Worm (Caenorhabditis elegans) whole organism, young adult: ENCODE data around the gene nhr-178.

Source experiments
- D2030.7 ChIP-seq: fragments of 200-800 bp; sonication (Bioruptor generic); IDR thresholded peaks from 2 replicates; pipeline ENCODE4 v1.3.6; 2022; ENCODE audit warnings: missing genetic modification reagents, missing genetic modification characterization, missing compliant biosample characterization
- F10E7.11 ChIP-seq: sonication (generic microtip); optimal IDR thresholded peaks from 2 replicates; lab custom pipeline; 2017; ENCODE audit warnings: mild to moderate bottlenecking, missing genetic modification characterization, moderate library complexity, missing compliant biosample characterization
- F37B4.10 ChIP-seq: fragments of 200-800 bp; sonication (Bioruptor generic); IDR thresholded peaks from 2 replicates; pipeline ENCODE4 v1.3.6; 2022; ENCODE audit warnings: missing genetic modification characterization, missing compliant biosample characterization
- Y67H2A.10 ChIP-seq: fragments of 200-800 bp; sonication (Bioruptor generic); conservative IDR thresholded peaks from 2 replicates; pipeline ENCODE4 v1.3.6; 2022; ENCODE audit warnings: missing genetic modification reagents, missing genetic modification characterization, missing compliant biosample characterization
- akir-1 ChIP-seq: fragments of 200-800 bp; sonication (Bioruptor generic); optimal IDR thresholded peaks from 2 replicates; lab custom pipeline; 2018; ENCODE audit warnings: mild to moderate bottlenecking, missing genetic modification characterization, moderate library complexity, missing compliant biosample characterization
- aptf-2 ChIP-seq: fragments of 200-800 bp; sonication (Bioruptor generic); conservative IDR thresholded peaks from 2 replicates; pipeline ENCODE4 v1.3.6; 2022; ENCODE audit warnings: missing genetic modification reagents, missing genetic modification characterization, missing compliant biosample characterization
- aptf-3 ChIP-seq: fragments of 200-800 bp; sonication (Bioruptor generic); IDR thresholded peaks from 2 replicates; pipeline ENCODE4 v1.3.6; 2022; ENCODE audit warnings: missing genetic modification characterization, missing compliant biosample characterization
- atf-7 ChIP-seq: sonication (generic microtip); optimal IDR thresholded peaks from 2 replicates; lab custom pipeline; 2017; ENCODE audit warnings: mild to moderate bottlenecking, missing genetic modification characterization, missing compliant biosample characterization
- attf-6 ChIP-seq: fragments of 200-800 bp; sonication (Bioruptor generic); IDR thresholded peaks from 2 replicates; pipeline ENCODE4 v1.3.6; 2022; ENCODE audit warnings: missing genetic modification reagents, missing genetic modification characterization, missing compliant biosample characterization
- ccch-3 ChIP-seq: fragments of 200-800 bp; sonication (Bioruptor generic); optimal IDR thresholded peaks from 2 replicates; lab custom pipeline; 2018; ENCODE audit warnings: mild to moderate bottlenecking, missing genetic modification characterization, missing compliant biosample characterization
- ceh-27 ChIP-seq: fragments of 200-800 bp; sonication (Bioruptor generic); optimal IDR thresholded peaks from 2 replicates; lab custom pipeline; 2018; ENCODE audit warnings: mild to moderate bottlenecking, missing genetic modification characterization, moderate library complexity, missing compliant biosample characterization
- ceh-58 ChIP-seq: fragments of 200-800 bp; sonication (Bioruptor generic); IDR thresholded peaks from 2 replicates; pipeline ENCODE4 v1.3.6; 2022; ENCODE audit warnings: missing genetic modification characterization, missing compliant biosample characterization
- ceh-79 ChIP-seq: sonication (generic microtip); optimal IDR thresholded peaks from 2 replicates; lab custom pipeline; 2017; ENCODE audit warnings: mild to moderate bottlenecking, missing genetic modification characterization, missing compliant biosample characterization
- efl-1 ChIP-seq: fragments of 150-350 bp; optimal IDR thresholded peaks from 2 replicates; lab custom pipeline; 2014; ENCODE audit warnings: missing biosample characterization, missing genetic modification reagents, missing genetic modification characterization
- egl-44 ChIP-seq: fragments of 200-800 bp; sonication (Bioruptor generic); IDR thresholded peaks from 2 replicates; pipeline ENCODE4 v1.3.6; 2022; ENCODE audit warnings: missing genetic modification reagents, missing genetic modification characterization, missing compliant biosample characterization
- egrh-3 ChIP-seq: fragments of 200-800 bp; sonication (Bioruptor generic); IDR thresholded peaks from 2 replicates; pipeline ENCODE4 v1.3.6; 2022; ENCODE audit warnings: missing genetic modification reagents, missing genetic modification characterization, missing compliant biosample characterization
- hmg-1.2 ChIP-seq: fragments of 200-800 bp; sonication (Bioruptor generic); IDR thresholded peaks from 2 replicates; pipeline ENCODE4 v1.3.6; 2022; ENCODE audit warnings: missing genetic modification reagents, missing genetic modification characterization, missing compliant biosample characterization
- let-526 ChIP-seq: fragments of 200-800 bp; sonication (Bioruptor generic); IDR thresholded peaks from 2 replicates; pipeline ENCODE4 v1.3.6; 2022; ENCODE audit warnings: missing genetic modification reagents, missing genetic modification characterization, missing compliant biosample characterization
- lin-26 ChIP-seq: fragments of 200-800 bp; sonication (Bioruptor generic); IDR thresholded peaks from 2 replicates; pipeline ENCODE4 v1.3.6; 2022; ENCODE audit warnings: missing genetic modification reagents, missing genetic modification characterization, missing compliant biosample characterization
- lsl-1 ChIP-seq: fragments of 200-800 bp; sonication (Bioruptor generic); optimal IDR thresholded peaks from 2 replicates; lab custom pipeline; 2018; ENCODE audit warnings: mild to moderate bottlenecking, missing genetic modification characterization, moderate library complexity, missing compliant biosample characterization
- madf-3 ChIP-seq: fragments of 200-800 bp; sonication (Bioruptor generic); IDR thresholded peaks from 2 replicates; pipeline ENCODE4 v1.3.6; 2022; ENCODE audit warnings: missing genetic modification reagents, missing genetic modification characterization, missing compliant biosample characterization
- mel-28 ChIP-seq: sonication (generic microtip); optimal IDR thresholded peaks from 2 replicates; lab custom pipeline; 2016; ENCODE audit warnings: borderline replicate concordance, mild to moderate bottlenecking, missing genetic modification characterization, missing compliant biosample characterization
- nhr-27 ChIP-seq: fragments of 200-800 bp; sonication (Bioruptor generic); optimal IDR thresholded peaks from 2 replicates; lab custom pipeline; 2018; ENCODE audit warnings: mild to moderate bottlenecking, missing genetic modification characterization, moderate library complexity, missing compliant biosample characterization
- pha-4 ChIP-seq: fragments of 150-350 bp; sonication (generic microtip); optimal IDR thresholded peaks from 2 replicates; lab custom pipeline; 2014; ENCODE audit warnings: missing biosample characterization, missing genetic modification reagents, missing genetic modification characterization
- rec-8 ChIP-seq, 2 experiments: sonication (generic microtip); optimal IDR thresholded peaks; 2 replicates each; lab custom pipeline; 2016; ENCODE audit warnings: mild to moderate bottlenecking in 2 of 2, missing genetic modification characterization in 2 of 2, missing genetic modification reagents in 2 of 2, missing genotype in 2 of 2, missing biosample characterization in 1 of 2, missing compliant biosample characterization in 1 of 2, moderate library complexity in 1 of 2
- snpc-1.1 ChIP-seq: sonication (generic microtip); optimal IDR thresholded peaks from 2 replicates; lab custom pipeline; 2017; ENCODE audit warnings: missing genetic modification characterization, mild to moderate bottlenecking, missing compliant biosample characterization, antibody characterized with exemption, moderate library complexity, missing genotype, missing genetic modification reagents; ENCODE audit not compliant: insufficient read depth
- snpc-3.4 ChIP-seq: sonication (generic microtip); optimal IDR thresholded peaks from 2 replicates; lab custom pipeline; 2017; ENCODE audit warnings: missing genetic modification characterization, mild to moderate bottlenecking, missing compliant biosample characterization, antibody characterized with exemption, moderate library complexity, missing genotype, missing genetic modification reagents
- snpc-4 ChIP-seq, 5 experiments: fragments of 150-350 bp in 1 of 5; sonication (generic microtip) in 4 of 5; optimal IDR thresholded peaks; 2 replicates each; lab custom pipeline; 2014 to 2018; ENCODE audit warnings: missing genetic modification characterization in 5 of 5, missing biosample characterization in 3 of 5, antibody characterized with exemption in 2 of 5, mild to moderate bottlenecking in 2 of 5, missing compliant biosample characterization in 2 of 5, missing genotype in 2 of 5, moderate library complexity in 2 of 5, missing genetic modification reagents in 1 of 5
- tbp1 ChIP-seq: fragments of 200-800 bp; sonication (Bioruptor generic); optimal IDR thresholded peaks from 2 replicates; lab custom pipeline; 2018; ENCODE audit warnings: mild to moderate bottlenecking, missing genetic modification characterization, missing compliant biosample characterization
- tbx-9 ChIP-seq: sonication (generic microtip); optimal IDR thresholded peaks from 2 replicates; lab custom pipeline; 2016; ENCODE audit warnings: borderline replicate concordance, missing genetic modification characterization, inconsistent platforms, missing compliant biosample characterization
- tlf-1 ChIP-seq: fragments of 200-800 bp; sonication (Bioruptor generic); optimal IDR thresholded peaks from 2 replicates; lab custom pipeline; 2018; ENCODE audit warnings: mild to moderate bottlenecking, missing genetic modification characterization, missing compliant biosample characterization
- unc-62 ChIP-seq: fragments of 150-350 bp; optimal IDR thresholded peaks from 2 replicates; lab custom pipeline; 2014; ENCODE audit warnings: missing biosample characterization, missing genetic modification reagents, missing genetic modification characterization
- zim-3 ChIP-seq: sonication (generic microtip); optimal IDR thresholded peaks from 2 replicates; lab custom pipeline; 2017; ENCODE audit warnings: mild to moderate bottlenecking, missing genetic modification characterization, moderate library complexity, missing compliant biosample characterization
- ztf-22 ChIP-seq: fragments of 200-800 bp; sonication (Bioruptor generic); optimal IDR thresholded peaks from 2 replicates; lab custom pipeline; 2018; ENCODE audit warnings: mild to moderate bottlenecking, missing genetic modification characterization, moderate library complexity, missing compliant biosample characterization
- ztf-25 ChIP-seq: fragments of 200-800 bp; sonication (Bioruptor generic); IDR thresholded peaks from 2 replicates; pipeline ENCODE4 v1.3.6; 2022; ENCODE audit warnings: missing genetic modification reagents, missing genetic modification characterization, missing compliant biosample characterization

Gene nhr-178

DNA sequence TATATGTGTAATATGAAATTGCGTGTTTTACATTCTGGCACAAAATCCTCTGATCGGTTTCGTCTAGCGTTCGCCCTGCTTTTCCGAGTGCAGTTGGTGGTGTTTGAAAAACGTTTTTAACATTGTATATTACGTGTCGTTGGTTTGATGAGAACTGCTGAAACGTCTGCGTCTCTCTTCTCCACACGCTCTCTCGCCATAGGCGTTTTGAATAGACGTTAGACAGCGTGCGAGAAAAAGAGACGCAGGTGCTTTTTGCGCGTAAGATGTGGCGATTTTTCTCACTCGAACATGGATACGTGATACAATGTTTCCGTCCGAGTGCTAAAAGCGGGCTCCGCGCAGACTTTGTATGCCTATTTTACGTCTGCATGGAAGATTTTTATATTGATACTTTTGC, 12.8 kb upstream of the nhr-178 start:
- peak; percentile 95 for TF ChIP-seq hmg-1.2 (GFP tag; lab: Robert Waterston, UW)
- no peak for TF ChIP-seq madf-3 (GFP tag; lab: Robert Waterston, UW)

DNA sequence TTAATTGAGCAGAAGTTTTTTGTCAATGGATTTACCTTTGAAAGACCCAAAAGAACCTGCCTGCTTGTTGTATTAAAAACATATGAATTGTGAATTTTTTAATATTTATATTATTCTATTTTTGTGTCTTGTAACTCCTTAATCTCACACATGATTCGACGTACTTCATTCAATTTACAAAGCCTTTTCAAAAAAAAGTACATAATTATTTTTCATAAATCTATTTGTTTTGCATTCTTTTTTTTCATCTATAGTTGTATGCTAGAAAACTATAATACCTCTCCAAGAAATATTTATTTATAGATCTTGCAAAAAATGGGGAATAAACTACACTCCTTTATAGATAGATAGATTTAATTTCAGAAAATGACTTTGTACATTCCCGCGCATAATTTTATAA, 11.0 kb upstream of the nhr-178 start, which contains the start of gene nhr-179:
Gene nhr-179 (minus strand): TSS at position 101 of the 400 bp plus-strand sequence.
- TF ChIP-seq aptf-2 (GFP tag; lab: Robert Waterston, UW) (no peak), egl-44 (GFP tag; lab: Robert Waterston, UW) (no peak), attf-6 (GFP tag; lab: Robert Waterston, UW) (no peak), F10E7.11 (tag; lab: Kevin White, UChicago) (no peak), ztf-22 (GFP tag; lab: Kevin White, UChicago) (no peak), snpc-1.1 (no peak), snpc-3.4 (tag; lab: Kevin White, UChicago) (no peak), tbx-9 (tag; lab: Kevin White, UChicago) (no peak), pha-4 (tag; lab: Kevin White, UChicago) (no peak), mel-28 (no peak), ceh-58 (GFP tag; lab: Robert Waterston, UW) (no peak), unc-62 (no peak), lsl-1 (GFP tag; lab: Kevin White, UChicago) (no peak), snpc-4 (GFP tag; optimal IDR thresholded peaks at IDR 0.05; lab: Kevin White, UChicago) (no peak), snpc-4 (tag; optimal IDR thresholded peaks at IDR 0.05; lab: Kevin White, UChicago) (no peak), D2030.7 (GFP tag; lab: Robert Waterston, UW) (no peak), aptf-3 (GFP tag; lab: Robert Waterston, UW) (no peak), efl-1 (no peak), lin-26 (no peak)

DNA sequence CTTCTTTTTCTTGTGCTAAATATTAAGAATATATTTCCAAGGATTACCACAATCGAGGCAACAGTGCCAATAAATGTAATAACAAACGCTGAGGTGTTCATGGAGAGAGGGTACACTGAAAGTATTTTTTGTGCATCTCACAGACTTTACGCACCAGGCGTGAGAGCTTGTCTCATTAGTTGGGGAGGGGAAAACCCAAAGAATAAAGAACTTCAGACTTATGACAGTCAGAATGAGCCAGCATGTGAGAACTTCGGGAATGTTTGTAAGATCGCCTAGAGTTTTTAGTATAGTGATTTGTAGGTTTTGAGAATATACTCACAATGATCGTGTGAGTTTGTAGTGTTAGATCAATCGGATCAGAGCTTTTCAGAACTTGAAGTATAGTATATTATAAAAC, 7.0 kb upstream of the nhr-178 start, which contains the start of gene srbc-41:
Gene srbc-41 (minus strand): TSS at position 101 of the 400 bp plus-strand sequence.
- TF ChIP-seq rec-8 (tag; optimal IDR thresholded peaks at IDR 0.05; lab: Kevin White, UChicago) (no peak), F37B4.10 (GFP tag; lab: Robert Waterston, UW) (no peak), atf-7 (no peak), ceh-27 (GFP tag; lab: Kevin White, UChicago) (no peak), let-526 (GFP tag; lab: Robert Waterston, UW) (no peak), akir-1 (GFP tag; lab: Kevin White, UChicago) (no peak), tlf-1 (GFP tag; lab: Kevin White, UChicago) (no peak), ccch-3 (GFP tag; lab: Kevin White, UChicago) (no peak), ceh-79 (tag; lab: Kevin White, UChicago) (no peak), tbp1 (GFP tag; lab: Kevin White, UChicago) (no peak), ztf-25 (GFP tag; lab: Robert Waterston, UW) (no peak), Y67H2A.10 (GFP tag; lab: Robert Waterston, UW) (no peak), egrh-3 (GFP tag; lab: Robert Waterston, UW) (no peak), nhr-27 (tag; lab: Kevin White, UChicago) (no peak), zim-3 (tag; lab: Kevin White, UChicago) (no peak)
- TF ChIP-seq, all 124 proteins: peak for 0
